Worm (Caenorhabditis elegans) whole organism, L2 larva: ENCODE measurements around the gene ZK1248.20.
A peak's percentile ranks its signal among the peaks of the same experiment; 100 is the strongest.

Experiments
- C34F6.9 ChIP-seq: fragments of 150-350 bp; optimal IDR thresholded peaks from 2 replicates; lab custom pipeline; 2014; ENCODE audit warnings: missing biosample characterization, missing genetic modification characterization
- F13H6.1 ChIP-seq: sonication (generic microtip); optimal IDR thresholded peaks from 2 replicates; lab custom pipeline; 2016; ENCODE audit warnings: missing genetic modification characterization, missing compliant biosample characterization
- R02D3.7 ChIP-seq: fragments of 150-350 bp; optimal IDR thresholded peaks from 2 replicates; lab custom pipeline; 2014; ENCODE audit warnings: missing biosample characterization, missing genetic modification characterization
- Y55F3AM.14 ChIP-seq: fragments of 200-800 bp; sonication (Bioruptor generic); optimal IDR thresholded peaks from 2 replicates; lab custom pipeline; 2018; ENCODE audit warnings: mild to moderate bottlenecking, missing genetic modification characterization, missing compliant biosample characterization
- ZK546.5 ChIP-seq: sonication (generic microtip); optimal IDR thresholded peaks from 2 replicates; lab custom pipeline; 2017; ENCODE audit warnings: missing biosample characterization, missing genetic modification characterization
- aly-2 ChIP-seq: fragments of 150-350 bp; optimal IDR thresholded peaks from 2 replicates; lab custom pipeline; 2014; ENCODE audit warnings: missing biosample characterization, missing genetic modification characterization
- ama-1 ChIP-seq: fragments of 150-350 bp; optimal IDR thresholded peaks from 2 replicates; lab custom pipeline; 2018; ENCODE audit warnings: inconsistent platforms
- blmp-1 ChIP-seq: sonication (generic microtip); optimal IDR thresholded peaks from 2 replicates; lab custom pipeline; 2017; ENCODE audit warnings: missing genetic modification characterization, mild to moderate bottlenecking, missing compliant biosample characterization, antibody characterized with exemption, moderate library complexity; ENCODE audit not compliant: insufficient read depth
- ceh-82 ChIP-seq: fragments of 150-350 bp; optimal IDR thresholded peaks from 2 replicates; lab custom pipeline; 2014; ENCODE audit warnings: missing biosample characterization, missing genetic modification characterization
- crh-2 ChIP-seq: sonication (generic microtip); optimal IDR thresholded peaks from 2 replicates; lab custom pipeline; 2017; ENCODE audit warnings: missing biosample characterization, missing genetic modification characterization
- egl-27 ChIP-seq: sonication (generic microtip); optimal IDR thresholded peaks from 3 replicates; lab custom pipeline; 2017; ENCODE audit warnings: missing biosample characterization, missing genetic modification reagents, missing genetic modification characterization
- elt-1 ChIP-seq: fragments of 150-350 bp; optimal IDR thresholded peaks from 2 replicates; lab custom pipeline; 2014; ENCODE audit warnings: missing biosample characterization, missing genetic modification characterization
- fos-1 ChIP-seq: fragments of 150-350 bp; optimal IDR thresholded peaks from 2 replicates; lab custom pipeline; 2014; ENCODE audit warnings: missing biosample characterization, missing genetic modification characterization
- gmeb-1 ChIP-seq: fragments of 150-350 bp; optimal IDR thresholded peaks from 2 replicates; lab custom pipeline; 2014; ENCODE audit warnings: missing biosample characterization, missing genetic modification characterization
- lin-13 ChIP-seq: fragments of 150-350 bp; optimal IDR thresholded peaks from 2 replicates; lab custom pipeline; 2014; ENCODE audit warnings: missing biosample characterization, missing genetic modification reagents, missing genetic modification characterization
- lin-39 ChIP-seq: fragments of 150-350 bp; optimal IDR thresholded peaks from 2 replicates; lab custom pipeline; 2014; ENCODE audit warnings: missing biosample characterization, missing genetic modification reagents, missing genetic modification characterization
- lsy-2 ChIP-seq, 2 experiments: fragments of 150-350 bp in 1 of 2; sonication (generic microtip) in 1 of 2; optimal IDR thresholded peaks; 2 replicates each; lab custom pipeline; 2014 to 2017; ENCODE audit warnings: missing biosample characterization in 2 of 2, missing genetic modification characterization in 2 of 2
- mbf-1 ChIP-seq: sonication (generic microtip); optimal IDR thresholded peaks from 2 replicates; lab custom pipeline; 2017; ENCODE audit warnings: missing biosample characterization, missing genetic modification characterization
- mdl-1 ChIP-seq, 2 experiments: fragments of 150-350 bp in 1 of 2; sonication (generic microtip) in 1 of 2; optimal IDR thresholded peaks; 2 replicates each; lab custom pipeline; 2017; ENCODE audit warnings: missing biosample characterization in 2 of 2, missing genetic modification characterization in 2 of 2
- nhr-10 ChIP-seq: sonication (generic microtip); optimal IDR thresholded peaks from 2 replicates; lab custom pipeline; 2017; ENCODE audit warnings: missing biosample characterization, missing genetic modification characterization
- nhr-11 ChIP-seq: fragments of 150-350 bp; optimal IDR thresholded peaks from 2 replicates; lab custom pipeline; 2014; ENCODE audit warnings: missing biosample characterization, missing genetic modification characterization
- nhr-129 ChIP-seq: fragments of 150-350 bp; optimal IDR thresholded peaks from 2 replicates; lab custom pipeline; 2014; ENCODE audit warnings: missing biosample characterization, missing genetic modification characterization
- nhr-21 ChIP-seq: fragments of 150-350 bp; optimal IDR thresholded peaks from 2 replicates; lab custom pipeline; 2014; ENCODE audit warnings: missing biosample characterization, missing genetic modification characterization
- nhr-23 ChIP-seq: fragments of 150-350 bp; optimal IDR thresholded peaks from 2 replicates; lab custom pipeline; 2014; ENCODE audit warnings: missing biosample characterization, missing genetic modification reagents, missing genetic modification characterization
- nhr-25 ChIP-seq: fragments of 150-350 bp; sonication (generic microtip); optimal IDR thresholded peaks from 3 replicates; lab custom pipeline; 2014; ENCODE audit warnings: missing biosample characterization, missing genetic modification characterization
- nhr-6 ChIP-seq: fragments of 150-350 bp; optimal IDR thresholded peaks from 2 replicates; lab custom pipeline; 2014; ENCODE audit warnings: missing biosample characterization, missing genetic modification characterization
- nhr-77 ChIP-seq: fragments of 150-350 bp; optimal IDR thresholded peaks from 2 replicates; lab custom pipeline; 2014; ENCODE audit warnings: missing biosample characterization, missing genetic modification characterization
- sem-4 ChIP-seq: fragments of 150-350 bp; optimal IDR thresholded peaks from 2 replicates; lab custom pipeline; 2014; ENCODE audit warnings: missing biosample characterization, missing genetic modification reagents, missing genetic modification characterization
- skn-1 ChIP-seq: sonication (generic microtip); optimal IDR thresholded peaks from 2 replicates; lab custom pipeline; 2017; ENCODE audit warnings: missing biosample characterization, missing genetic modification characterization
- sma-3 ChIP-seq: sonication (generic microtip); optimal IDR thresholded peaks from 2 replicates; lab custom pipeline; 2016; ENCODE audit warnings: missing genetic modification reagents, missing genetic modification characterization, missing compliant biosample characterization
- sma-9 ChIP-seq, 2 experiments: fragments of 150-350 bp in 1 of 2; sonication (generic microtip) in 1 of 2; optimal IDR thresholded peaks; 2 replicates each; lab custom pipeline; 2014 to 2016; ENCODE audit warnings: missing genetic modification characterization in 2 of 2, mild to moderate bottlenecking in 1 of 2, missing biosample characterization in 1 of 2, missing compliant biosample characterization in 1 of 2, missing genetic modification reagents in 1 of 2, moderate library complexity in 1 of 2
- snpc-4 ChIP-seq: fragments of 150-350 bp; optimal IDR thresholded peaks from 2 replicates; lab custom pipeline; 2014; ENCODE audit warnings: missing biosample characterization, missing genetic modification characterization
- unc-39 ChIP-seq: fragments of 150-350 bp; optimal IDR thresholded peaks from 2 replicates; lab custom pipeline; 2014; ENCODE audit warnings: missing biosample characterization, missing genetic modification characterization
- unc-55 ChIP-seq: fragments of 150-350 bp; sonication (generic microtip); optimal IDR thresholded peaks from 3 replicates; lab custom pipeline; 2014; ENCODE audit warnings: missing biosample characterization, missing genetic modification reagents, missing genetic modification characterization
- unc-62 ChIP-seq: fragments of 150-350 bp; optimal IDR thresholded peaks from 2 replicates; lab custom pipeline; 2014; ENCODE audit warnings: missing biosample characterization, missing genetic modification reagents, missing genetic modification characterization
- zag-1 ChIP-seq: fragments of 150-350 bp; optimal IDR thresholded peaks from 2 replicates; lab custom pipeline; 2014; ENCODE audit warnings: missing biosample characterization, missing genetic modification characterization
- ztf-1 ChIP-seq: fragments of 200-800 bp; sonication (Bioruptor generic); conservative IDR thresholded peaks from 2 replicates; pipeline ENCODE4 v1.3.6; 2022; ENCODE audit warnings: missing genetic modification characterization, missing compliant biosample characterization

Gene ZK1248.20

DNA sequence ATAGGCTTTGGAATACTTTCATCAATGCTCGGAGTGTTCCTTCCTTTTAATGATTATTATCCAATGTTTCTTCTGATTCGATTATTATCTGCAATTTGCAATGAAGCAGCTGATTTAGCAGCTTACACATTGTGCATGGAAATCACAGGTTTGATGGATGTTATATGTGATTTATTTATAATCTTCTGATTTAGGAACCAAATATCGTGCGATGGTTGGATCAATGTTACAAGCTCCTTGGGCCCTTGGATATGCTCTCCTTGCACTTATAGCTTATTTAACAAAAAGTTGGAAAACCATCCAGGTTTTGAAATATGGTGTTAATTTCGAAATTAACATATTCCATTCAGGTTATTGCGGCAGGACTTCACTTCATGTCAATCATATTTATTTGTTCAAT, 30.9 kb upstream of the ZK1248.20 start:
- TF ChIP-seq lsy-2 (tag; optimal IDR thresholded peaks at IDR 0.05; lab: Kevin White, UChicago) (no peak), elt-1 (tag; lab: Kevin White, UChicago) (no peak), unc-62 (GFP tag; lab: Kevin White, UChicago) (no peak), skn-1 (tag; lab: Kevin White, UChicago) (no peak), F13H6.1 (no peak), nhr-77 (no peak), Y55F3AM.14 (GFP tag; lab: Kevin White, UChicago) (no peak), nhr-129 (tag; lab: Kevin White, UChicago) (no peak), blmp-1 (tag; lab: Kevin White, UChicago) (no peak)

ce11 chrII:5788815-5789214, 27.6 kb upstream of the ZK1248.20 start, which contains the start of gene K05F1.13:
K05F1.13 (plus strand) TSS chrII:5789115.
- TF ChIP-seq nhr-6 (tag; lab: Kevin White, UChicago): no peak
- TF ChIP-seq lin-39 (tag; lab: Kevin White, UChicago): no peak
- no peak for TF ChIP-seq nhr-25 (tag; lab: Kevin White, UChicago)
- no peak for TF ChIP-seq nhr-23 (tag; lab: Kevin White, UChicago)
- no peak for TF ChIP-seq sem-4 (tag; lab: Kevin White, UChicago)
- TF ChIP-seq unc-55 (GFP tag; lab: Kevin White, UChicago): no peak
- no peak for TF ChIP-seq nhr-10
- TF ChIP-seq ZK546.5: no peak
- TF ChIP-seq nhr-11: no peak
- TF ChIP-seq nhr-21: no peak
- no peak for TF ChIP-seq mdl-1 (tag; optimal IDR thresholded peaks at IDR 0.05; lab: Kevin White, UChicago)
- TF ChIP-seq ceh-82 (tag; lab: Kevin White, UChicago): no peak
- TF ChIP-seq sma-3 (GFP tag; lab: Kevin White, UChicago): no peak
- TF ChIP-seq egl-27: no peak
- no peak for TF ChIP-seq crh-2 (tag; lab: Kevin White, UChicago)
- no peak for TF ChIP-seq zag-1 (tag; lab: Kevin White, UChicago)
- TF ChIP-seq fos-1 (tag; lab: Kevin White, UChicago): no peak
- TF ChIP-seq mbf-1 (tag; lab: Kevin White, UChicago): no peak
- no peak for TF ChIP-seq ztf-1 (GFP tag; lab: Robert Waterston, UW)
- no peak for TF ChIP-seq snpc-4 (tag; lab: Kevin White, UChicago)

- TF ChIP-seq C34F6.9 (tag; lab: Kevin White, UChicago): peak; percentile 11
- TF ChIP-seq blmp-1 (tag; lab: Kevin White, UChicago): no peak
- TF ChIP-seq nhr-23 (tag; lab: Kevin White, UChicago): no peak
- TF ChIP-seq zag-1 (tag; lab: Kevin White, UChicago): no peak
- TF ChIP-seq F13H6.1: peak; percentile 22
- TF ChIP-seq lsy-2 (tag; optimal IDR thresholded peaks at IDR 0.05; lab: Kevin White, UChicago): peak in 1 of 2 experiments; percentile 28
- no peak for TF ChIP-seq nhr-6 (tag; lab: Kevin White, UChicago)
- TF ChIP-seq elt-1 (tag; lab: Kevin White, UChicago): peak; percentile 39
- peak; percentile 40 for TF ChIP-seq nhr-129 (tag; lab: Kevin White, UChicago)
- no peak for TF ChIP-seq mbf-1 (tag; lab: Kevin White, UChicago)
- no peak for TF ChIP-seq lin-39 (tag; lab: Kevin White, UChicago)
- peak; percentile 65 for TF ChIP-seq sma-9 (GFP tag; optimal IDR thresholded peaks at IDR 0.05; lab: Kevin White, UChicago)
- no peak for TF ChIP-seq sma-9 (tag; optimal IDR thresholded peaks at IDR 0.05; lab: Kevin White, UChicago)
- TF ChIP-seq skn-1 (tag; lab: Kevin White, UChicago): no peak
- TF ChIP-seq, all 48 proteins: peak for 6
Measured at ce11 chrII:5790313-5790773, 26.1 kb upstream of the ZK1248.20 start, which contains the start of gene lect-2. lect-2 (plus strand) TSS chrII:5790723.

DNA sequence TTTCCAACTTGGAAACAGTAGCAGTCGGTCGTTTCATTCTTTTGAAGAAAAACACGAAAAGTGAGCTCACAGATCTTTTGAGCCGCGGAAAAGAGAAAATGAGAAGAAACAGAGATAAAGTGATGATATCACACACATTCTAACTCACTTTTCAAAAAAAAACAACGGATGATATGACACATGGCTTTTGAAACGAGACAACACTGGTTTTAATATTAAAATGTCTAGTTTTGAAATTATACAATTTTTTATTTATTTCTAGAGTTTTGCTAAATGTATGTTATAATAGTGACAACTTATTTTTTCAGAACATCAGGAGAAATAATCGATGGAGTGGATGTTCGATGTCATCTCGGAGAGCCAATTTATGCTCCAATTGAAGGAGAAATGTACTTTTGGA, 24.0 kb upstream of the ZK1248.20 start, which contains the start of gene K05F1.14:
TSS of gene K05F1.14 (minus strand) at position 101 of the 400 bp plus-strand sequence.
- no peak for TF ChIP-seq unc-39 (tag; lab: Kevin White, UChicago)
- no peak for TF ChIP-seq nhr-77
- no peak for TF ChIP-seq aly-2 (tag; lab: Kevin White, UChicago)
- TF ChIP-seq F13H6.1: no peak
- TF ChIP-seq lsy-2 (tag; optimal IDR thresholded peaks at IDR 0.05; lab: Kevin White, UChicago): no peak
- no peak for TF ChIP-seq lin-13 (GFP tag; lab: Kevin White, UChicago)
- no peak for TF ChIP-seq egl-27
- TF ChIP-seq snpc-4 (tag; lab: Kevin White, UChicago): no peak
- TF ChIP-seq ztf-1 (GFP tag; lab: Robert Waterston, UW): no peak
- TF ChIP-seq R02D3.7 (tag; lab: Kevin White, UChicago): no peak
- no peak for TF ChIP-seq ama-1 (lab: Kevin White, UChicago)
- no peak for TF ChIP-seq gmeb-1
- TF ChIP-seq mdl-1 (tag; optimal IDR thresholded peaks at IDR 0.05; lab: Kevin White, UChicago): no peak
